Fruit fly (Drosophila melanogaster) whole organism, prepupa: ENCODE measurements around the gene CG31546.

Source experiments
- Blimp-1 ChIP-seq: fragments of 200-800 bp; sonication (Bioruptor generic); optimal IDR thresholded peaks from 3 replicates; lab custom pipeline; 2017; ENCODE audit warnings: missing biosample characterization, missing genetic modification characterization, mild to moderate bottlenecking, moderate library complexity, missing genetic modification reagents
- Met ChIP-seq: fragments of 200-800 bp; sonication (Bioruptor generic); optimal IDR thresholded peaks from 3 replicates; lab custom pipeline; 2016; ENCODE audit warnings: missing biosample characterization, missing genetic modification characterization
- Sox14 ChIP-seq: fragments of 200-800 bp; sonication (Bioruptor generic); optimal IDR thresholded peaks from 3 replicates; lab custom pipeline; 2016; ENCODE audit warnings: missing biosample characterization, missing genetic modification characterization
- achi ChIP-seq: fragments of 200-800 bp; sonication (Bioruptor generic); optimal IDR thresholded peaks from 3 replicates; lab custom pipeline; 2016; ENCODE audit warnings: missing biosample characterization, missing genetic modification characterization

dm6 chr3R:5649903-5650302 is 14.5 kb upstream of the CG31546 start:
- TF ChIP-seq Blimp-1 (GFP tag; lab: Kevin White, UChicago) (no peak), Sox14 (GFP tag; lab: Kevin White, UChicago) (no peak), Met (GFP tag; lab: Kevin White, UChicago) (no peak), achi (GFP tag; lab: Kevin White, UChicago) (no peak)
